Fruit fly (Drosophila melanogaster) whole organism, embryonic: ENCODE data around the gene Rrp5.

Experiments used
- Atf-2 ChIP-seq: fragments of 200-800 bp; sonication (Bioruptor generic); optimal IDR thresholded peaks from 2 replicates; lab custom pipeline; 2016; ENCODE audit warnings: missing biosample characterization, missing genetic modification characterization
- B-H1 ChIP-seq: fragments of 200-800 bp; sonication (Bioruptor generic); IDR thresholded peaks from 3 replicates; pipeline ENCODE4 v1.3.6; 2022; ENCODE audit warnings: missing biosample characterization, missing genetic modification characterization
- CG10147 ChIP-seq: fragments of 200-800 bp; sonication (Bioruptor generic); optimal IDR thresholded peaks from 2 replicates; lab custom pipeline; 2019; ENCODE audit warnings: missing biosample characterization, mild to moderate bottlenecking, missing genetic modification characterization, moderate library complexity
- CG11398 ChIP-seq: fragments of 200-800 bp; sonication (Bioruptor generic); optimal IDR thresholded peaks from 2 replicates; lab custom pipeline; 2016; ENCODE audit warnings: missing biosample characterization, missing genetic modification characterization
- CG12769 ChIP-seq: fragments of 200-800 bp; sonication (Bioruptor generic); optimal IDR thresholded peaks from 2 replicates; lab custom pipeline; 2019; ENCODE audit warnings: missing biosample characterization, mild to moderate bottlenecking, missing genetic modification characterization, moderate library complexity
- CG1647 ChIP-seq: fragments of 200-800 bp; sonication (Bioruptor generic); optimal IDR thresholded peaks from 3 replicates; lab custom pipeline; 2016; ENCODE audit warnings: missing biosample characterization, missing genetic modification characterization
- CG16779 ChIP-seq: fragments of 200-800 bp; sonication (Bioruptor generic); IDR thresholded peaks from 2 replicates; pipeline ENCODE4 v1.3.6; 2022; ENCODE audit warnings: missing biosample characterization, missing genetic modification characterization
- CG17568 ChIP-seq: fragments of 200-800 bp; sonication (Bioruptor generic); optimal IDR thresholded peaks from 2 replicates; lab custom pipeline; 2018; ENCODE audit warnings: missing biosample characterization, mild to moderate bottlenecking, missing genetic modification characterization, moderate library complexity
- CG17802 ChIP-seq: fragments of 200-800 bp; sonication (Bioruptor generic); optimal IDR thresholded peaks from 2 replicates; lab custom pipeline; 2018; ENCODE audit warnings: missing biosample characterization, mild to moderate bottlenecking, missing genetic modification characterization, moderate library complexity
- CG17829 ChIP-seq: fragments of 200-800 bp; optimal IDR thresholded peaks from 2 replicates; lab custom pipeline; 2019; ENCODE audit warnings: missing biosample characterization, mild to moderate bottlenecking, missing genetic modification characterization, moderate library complexity
- CG2889 ChIP-seq: fragments of 200-800 bp; sonication (Bioruptor generic); IDR thresholded peaks from 3 replicates; pipeline ENCODE4 v1.3.6; 2022; ENCODE audit warnings: missing biosample characterization, missing genetic modification characterization
- CG30020 ChIP-seq: fragments of 200-800 bp; optimal IDR thresholded peaks from 2 replicates; lab custom pipeline; 2019; ENCODE audit warnings: missing biosample characterization, mild to moderate bottlenecking, missing genetic modification characterization, moderate library complexity
- CG34422 ChIP-seq: fragments of 200-800 bp; sonication (Bioruptor generic); IDR thresholded peaks from 3 replicates; pipeline ENCODE4 v1.3.6; 2022; ENCODE audit warnings: missing biosample characterization, missing genetic modification characterization
- CG3995 ChIP-seq: fragments of 200-800 bp; sonication (Bioruptor generic); optimal IDR thresholded peaks from 3 replicates; lab custom pipeline; 2016; ENCODE audit warnings: missing biosample characterization, missing genetic modification characterization
- CG6175 ChIP-seq: fragments of 200-800 bp; sonication (Bioruptor generic); IDR thresholded peaks from 3 replicates; pipeline ENCODE4 v1.3.6; 2022; ENCODE audit warnings: missing biosample characterization, missing genetic modification characterization
- CG8089 ChIP-seq: fragments of 200-800 bp; sonication (Bioruptor generic); optimal IDR thresholded peaks from 3 replicates; lab custom pipeline; 2016; ENCODE audit warnings: missing biosample characterization, missing genetic modification characterization
- CG8290 ChIP-seq, 3 experiments: fragments of 200-800 bp; sonication (Bioruptor generic); optimal IDR thresholded peaks; 2 replicates each; lab custom pipeline; 2016 to 2019; ENCODE audit warnings: missing biosample characterization in 3 of 3, missing genetic modification characterization in 3 of 3, mild to moderate bottlenecking in 2 of 3, moderate library complexity in 1 of 3
- CG9609 ChIP-seq: fragments of 200-800 bp; sonication (Bioruptor generic); optimal IDR thresholded peaks from 3 replicates; lab custom pipeline; 2016; ENCODE audit warnings: missing biosample characterization, missing genetic modification characterization
- CG9817 ChIP-seq: fragments of 200-800 bp; sonication (Bioruptor generic); optimal IDR thresholded peaks from 2 replicates; lab custom pipeline; 2018; ENCODE audit warnings: missing biosample characterization, mild to moderate bottlenecking, missing genetic modification characterization, moderate library complexity
- Eip74EF ChIP-seq, 2 experiments: fragments of 200-800 bp in 1 of 2; fragments of >200 bp in 1 of 2; sonication (Bioruptor generic) in 1 of 2; optimal IDR thresholded peaks; 2 replicates each; lab custom pipeline; 2017 to 2019; ENCODE audit warnings: missing biosample characterization in 2 of 2, missing genetic modification characterization in 2 of 2, mild to moderate bottlenecking in 1 of 2, moderate library complexity in 1 of 2
- Ets65A ChIP-seq: fragments of 200-800 bp; sonication (Bioruptor generic); peaks from one replicate; lab custom pipeline; 2016; ENCODE audit warnings: missing biosample characterization, missing genetic modification characterization
- Ets97D ChIP-seq: fragments of 200-800 bp; sonication (Bioruptor generic); optimal IDR thresholded peaks from 3 replicates; lab custom pipeline; 2016; ENCODE audit warnings: missing biosample characterization, missing genetic modification characterization
- Gsc ChIP-seq: fragments of 200-800 bp; sonication (Bioruptor generic); IDR thresholded peaks from 2 replicates; pipeline ENCODE4 v1.3.6; 2022; ENCODE audit warnings: missing biosample characterization, missing genetic modification characterization
- Lim3 ChIP-seq: fragments of 200-800 bp; sonication (Bioruptor generic); IDR thresholded peaks from 2 replicates; pipeline ENCODE4 v1.3.6; 2022; ENCODE audit warnings: missing biosample characterization, missing genetic modification characterization
- Neu2 ChIP-seq: fragments of 200-800 bp; sonication (Bioruptor generic); optimal IDR thresholded peaks from 3 replicates; lab custom pipeline; 2016; ENCODE audit warnings: missing biosample characterization, missing genetic modification characterization, borderline replicate concordance
- Sry-β ChIP-seq: fragments of 200-800 bp; sonication (Bioruptor generic); optimal IDR thresholded peaks from 2 replicates; lab custom pipeline; 2018; ENCODE audit warnings: missing biosample characterization, mild to moderate bottlenecking, missing genetic modification characterization, moderate library complexity
- Stat92E ChIP-seq, 3 experiments: fragments of >200 bp in 2 of 3; fragments of 200-800 bp in 1 of 3; sonication (Bioruptor generic) in 1 of 3; optimal IDR thresholded peaks; 2 replicates each; lab custom pipeline; 2017 to 2019; ENCODE audit warnings: missing biosample characterization in 3 of 3, missing genetic modification characterization in 3 of 3, mild to moderate bottlenecking in 1 of 3, moderate library complexity in 1 of 3
- Trl ChIP-seq, 3 experiments: fragments of >200 bp in 2 of 3; fragments of 200-800 bp in 1 of 3; sonication (Bioruptor generic) in 1 of 3; optimal IDR thresholded peaks; 2 replicates in 1 of 3; 3 replicates in 2 of 3; lab custom pipeline; 2016 to 2017; ENCODE audit warnings: missing biosample characterization in 1 of 3, missing genetic modification characterization in 1 of 3
- Xrp1 ChIP-seq: fragments of 200-800 bp; sonication (Bioruptor generic); IDR thresholded peaks from 2 replicates; pipeline ENCODE4 v1.3.6; 2022; ENCODE audit warnings: missing biosample characterization, missing genetic modification characterization
- bab2 ChIP-seq: fragments of 200-800 bp; sonication (Bioruptor generic); optimal IDR thresholded peaks from 2 replicates; lab custom pipeline; 2016; ENCODE audit warnings: missing biosample characterization, missing genetic modification characterization
- bbx ChIP-seq: fragments of 200-800 bp; sonication (Bioruptor generic); IDR thresholded peaks from 2 replicates; pipeline ENCODE4 v1.3.6; 2022; ENCODE audit warnings: missing biosample characterization, missing genetic modification characterization; ENCODE audit not compliant: partially characterized antibody
- chif ChIP-seq, 2 experiments: fragments of 200-800 bp; sonication (Bioruptor generic); optimal IDR thresholded peaks; 3 replicates each; lab custom pipeline; 2016; ENCODE audit warnings: missing biosample characterization in 2 of 2, missing genetic modification characterization in 2 of 2
- crc ChIP-seq: fragments of 200-800 bp; sonication (Bioruptor generic); optimal IDR thresholded peaks from 2 replicates; lab custom pipeline; 2016; ENCODE audit warnings: missing biosample characterization, missing genetic modification characterization
- ems ChIP-seq: fragments of 200-800 bp; sonication (Bioruptor generic); optimal IDR thresholded peaks from 3 replicates; lab custom pipeline; 2016; ENCODE audit warnings: missing biosample characterization, missing genetic modification characterization
- gcm2 ChIP-seq: fragments of 200-800 bp; sonication (Bioruptor generic); optimal IDR thresholded peaks from 2 replicates; lab custom pipeline; 2016; ENCODE audit warnings: missing biosample characterization, missing genetic modification characterization
- hkb ChIP-seq, 2 experiments: fragments of 200-800 bp in 1 of 2; fragments of >200 bp in 1 of 2; sonication (Bioruptor generic) in 1 of 2; IDR thresholded peaks in 1 of 2; optimal IDR thresholded peaks in 1 of 2; 2 replicates each; pipeline versions ENCODE4 v1.3.6 to Lab custom; 2017 to 2022; ENCODE audit warnings: missing biosample characterization in 1 of 2, missing genetic modification characterization in 1 of 2
- jing ChIP-seq: fragments of 200-800 bp; sonication (Bioruptor generic); optimal IDR thresholded peaks from 2 replicates; lab custom pipeline; 2018; ENCODE audit warnings: missing biosample characterization, mild to moderate bottlenecking, missing genetic modification characterization
- nerfin-2 ChIP-seq: fragments of 200-800 bp; sonication (Bioruptor generic); IDR thresholded peaks from 2 replicates; pipeline ENCODE4 v1.3.6; 2022; ENCODE audit warnings: missing biosample characterization, missing genetic modification characterization; ENCODE audit not compliant: partially characterized antibody
- phol ChIP-seq: fragments of 200-800 bp; sonication (Bioruptor generic); optimal IDR thresholded peaks from 3 replicates; lab custom pipeline; 2018; ENCODE audit warnings: missing biosample characterization, mild to moderate bottlenecking, missing genetic modification characterization, moderate library complexity
- psq ChIP-seq: fragments of 200-800 bp; sonication (Bioruptor generic); optimal IDR thresholded peaks from 2 replicates; lab custom pipeline; 2017; ENCODE audit warnings: missing biosample characterization, missing genetic modification characterization
- pum ChIP-seq: fragments of 200-800 bp; sonication (Bioruptor generic); optimal IDR thresholded peaks from 2 replicates; lab custom pipeline; 2016; ENCODE audit warnings: missing biosample characterization, missing genetic modification characterization
- ranshi ChIP-seq: fragments of 200-800 bp; sonication (Bioruptor generic); IDR thresholded peaks from 2 replicates; pipeline ENCODE4 v1.3.6; 2022; ENCODE audit warnings: missing biosample characterization, missing genetic modification characterization
- sens ChIP-seq: fragments of 200-800 bp; sonication (Bioruptor generic); peaks from one replicate; lab custom pipeline; 2016; ENCODE audit warnings: missing biosample characterization, missing genetic modification characterization
- stc ChIP-seq: fragments of 200-800 bp; sonication (Bioruptor generic); IDR thresholded peaks from 2 replicates; pipeline ENCODE4 v1.3.6; 2022; ENCODE audit warnings: missing biosample characterization, missing genetic modification characterization
- trem ChIP-seq: fragments of 200-800 bp; optimal IDR thresholded peaks from 3 replicates; lab custom pipeline; 2019; ENCODE audit warnings: missing biosample characterization, mild to moderate bottlenecking, missing genetic modification characterization, moderate library complexity
- tx ChIP-seq: fragments of 200-800 bp; sonication (Bioruptor generic); optimal IDR thresholded peaks from 2 replicates; lab custom pipeline; 2016; ENCODE audit warnings: missing biosample characterization, missing genetic modification characterization
- zen2 ChIP-seq: fragments of 200-800 bp; sonication (Bioruptor generic); IDR thresholded peaks from 3 replicates; pipeline ENCODE4 v1.3.6; 2022; ENCODE audit warnings: missing biosample characterization, missing genetic modification characterization; ENCODE audit not compliant: partially characterized antibody

Rrp5 gene

dm6 chr3R:24348420-24349190 lies 15.5 kb upstream of the Rrp5 start, which contains the start of the genes CG5746 and CG6454 (continued):
- TF ChIP-seq Ets97D (GFP tag; lab: Kevin White, UChicago): peak; percentile 68
- TF ChIP-seq CG16779 (GFP tag; lab: Robert Waterston, UW): no peak
- TF ChIP-seq CG3995 (GFP tag; lab: Kevin White, UChicago): peak; percentile 63
- peak; percentile 99 for TF ChIP-seq phol (tag; lab: Kevin White, UChicago)
- peak; percentile 15 for TF ChIP-seq CG1647
- no peak for TF ChIP-seq Trl (optimal IDR thresholded peaks at IDR 0.05; lab: Kevin White, UChicago)
- peak; percentile 65 for TF ChIP-seq Trl (GFP tag; optimal IDR thresholded peaks at IDR 0.05; lab: Kevin White, UChicago)
- TF ChIP-seq hkb (optimal IDR thresholded peaks at IDR 0.05; lab: Kevin White, UChicago): no peak
- TF ChIP-seq hkb (GFP tag; IDR thresholded peaks at IDR 0.05; lab: Robert Waterston, UW): peak; percentile 25; the same call in 1 of the 2 replicates
- no peak for TF ChIP-seq B-H1
- TF ChIP-seq trem (tag; lab: Kevin White, UChicago): peak; percentile 99
- peak; percentile 18 for TF ChIP-seq Neu2
- peak; percentile 69 for TF ChIP-seq Ets65A (GFP tag; lab: Kevin White, UChicago)
- TF ChIP-seq CG10147: no peak
- peak; percentile 11 for TF ChIP-seq CG17802 (tag; lab: Kevin White, UChicago)
- no peak for TF ChIP-seq CG9817 (tag; lab: Kevin White, UChicago)
- TF ChIP-seq gcm2: no peak
- TF ChIP-seq chif (GFP tag; optimal IDR thresholded peaks at IDR 0.05; lab: Kevin White, UChicago): peak in 1 of 2 experiments; percentile 47
- TF ChIP-seq Xrp1 (GFP tag; lab: Robert Waterston, UW): peak; percentile 35; the same call in 1 of the 2 replicates
- no peak for TF ChIP-seq bbx (GFP tag; lab: Robert Waterston, UW)
- no peak for TF ChIP-seq nerfin-2 (GFP tag; lab: Robert Waterston, UW)
- TF ChIP-seq CG30020 (tag; lab: Kevin White, UChicago): peak; percentile 69
- no peak for TF ChIP-seq Lim3 (GFP tag; lab: Robert Waterston, UW)
- TF ChIP-seq jing (GFP tag; lab: Kevin White, UChicago): peak; percentile 6
- peak; percentile 11 for TF ChIP-seq crc
- peak; percentile 38 for TF ChIP-seq CG8290 (GFP tag; optimal IDR thresholded peaks at IDR 0.05; lab: Kevin White, UChicago)
- TF ChIP-seq CG8290 (tag; optimal IDR thresholded peaks at IDR 0.05; lab: Kevin White, UChicago): no peak
- TF ChIP-seq Atf-2: peak; percentile 51
- TF ChIP-seq tx (GFP tag; lab: Kevin White, UChicago): peak; percentile 43
- TF ChIP-seq CG34422 (GFP tag; lab: Robert Waterston, UW): peak; percentile 65
- TF ChIP-seq Eip74EF (GFP tag; optimal IDR thresholded peaks at IDR 0.05; lab: Kevin White, UChicago): no peak
- TF ChIP-seq Gsc (GFP tag; lab: Robert Waterston, UW): no peak
- TF ChIP-seq sens (GFP tag; lab: Kevin White, UChicago): peak; percentile 94
- TF ChIP-seq CG11398: no peak
- peak; percentile 73 for TF ChIP-seq CG9609 (GFP tag; lab: Kevin White, UChicago)
- no peak for TF ChIP-seq CG17568 (GFP tag; lab: Kevin White, UChicago)
- no peak for TF ChIP-seq CG6175 (GFP tag; lab: Robert Waterston, UW)
- peak; percentile 40 for TF ChIP-seq ems
- TF ChIP-seq psq (GFP tag; lab: Kevin White, UChicago): peak; percentile 23
- 0 out of 2 replicates have a peak, but pooled peaks have one; percentile 40 for TF ChIP-seq ranshi (GFP tag; lab: Robert Waterston, UW)
- TF ChIP-seq stc (GFP tag; lab: Robert Waterston, UW): no peak
- peak; percentile 59 for TF ChIP-seq bab2 (GFP tag; lab: Kevin White, UChicago)
- peak; percentile 55 for TF ChIP-seq pum (GFP tag; lab: Kevin White, UChicago)
- no peak for TF ChIP-seq zen2 (GFP tag; lab: Robert Waterston, UW)
- no peak for TF ChIP-seq CG12769 (tag; lab: Kevin White, UChicago)
- 0 out of 3 replicates have a peak, but pooled peaks have one; percentile 53 for TF ChIP-seq CG2889 (GFP tag; lab: Robert Waterston, UW)
- TF ChIP-seq Sry-β (GFP tag; lab: Kevin White, UChicago): peak; percentile 85
- TF ChIP-seq CG8089 (GFP tag; lab: Kevin White, UChicago): peak; percentile 21
- TF ChIP-seq CG17829 (tag; lab: Kevin White, UChicago): peak; percentile 72
- TF ChIP-seq Stat92E (GFP tag; optimal IDR thresholded peaks at IDR 0.05; lab: Kevin White, UChicago): no peak
